Worm (Caenorhabditis elegans) whole organism, L1 larva: Measurements from ENCODE around the gene R07E5.15.

ENCODE experiments used
- C04F5.9 ChIP-seq: sonication (generic microtip); optimal IDR thresholded peaks from 2 replicates; lab custom pipeline; 2016; ENCODE audit warnings: missing genetic modification characterization, missing compliant biosample characterization
- C34B4.2 ChIP-seq: sonication (generic microtip); optimal IDR thresholded peaks from 2 replicates; lab custom pipeline; 2017; ENCODE audit warnings: mild to moderate bottlenecking, missing genetic modification characterization, missing compliant biosample characterization
- alr-1 ChIP-seq: fragments of 200-800 bp; sonication (Bioruptor generic); optimal IDR thresholded peaks from 2 replicates; lab custom pipeline; 2018; ENCODE audit warnings: borderline replicate concordance, mild to moderate bottlenecking, missing genetic modification characterization, missing compliant biosample characterization
- ceh-82 ChIP-seq, 3 experiments: fragments of 150-350 bp in 1 of 3; sonication (generic microtip) in 2 of 3; optimal IDR thresholded peaks; 2 replicates each; lab custom pipeline; 2014 to 2017; ENCODE audit warnings: missing biosample characterization in 3 of 3, missing genetic modification characterization in 3 of 3
- ceh-90 ChIP-seq: sonication (generic microtip); optimal IDR thresholded peaks from 2 replicates; lab custom pipeline; 2016; ENCODE audit warnings: missing genetic modification characterization, missing compliant biosample characterization
- dpl-1 ChIP-seq, 3 experiments: fragments of 150-350 bp in 2 of 3; sonication (generic microtip) in 1 of 3; optimal IDR thresholded peaks; 2 replicates each; lab custom pipeline; 2014 to 2017; ENCODE audit warnings: missing biosample characterization in 3 of 3, missing genetic modification characterization in 3 of 3, missing genetic modification reagents in 3 of 3
- dsc-1 ChIP-seq: sonication (generic microtip); optimal IDR thresholded peaks from 2 replicates; lab custom pipeline; 2016; ENCODE audit warnings: mild to moderate bottlenecking, missing genetic modification characterization, missing compliant biosample characterization
- efl-1 ChIP-seq, 4 experiments: fragments of 150-350 bp; optimal IDR thresholded peaks in 3 of 4; peaks in 1 of 4; 1 replicate in 1 of 4; 2 replicates in 3 of 4; lab custom pipeline; 2014; ENCODE audit warnings: missing biosample characterization in 2 of 4, missing genetic modification characterization in 2 of 4, missing genetic modification reagents in 2 of 4
- efl-3 ChIP-seq: fragments of 200-800 bp; sonication (Bioruptor generic); optimal IDR thresholded peaks from 2 replicates; lab custom pipeline; 2018; ENCODE audit warnings: mild to moderate bottlenecking, missing genetic modification characterization, missing compliant biosample characterization
- egl-13 ChIP-seq: sonication (generic microtip); optimal IDR thresholded peaks from 2 replicates; lab custom pipeline; 2016; ENCODE audit warnings: missing genotype, missing genetic modification reagents, missing genetic modification characterization, missing compliant biosample characterization
- egl-27 ChIP-seq, 2 experiments: fragments of 150-350 bp in 1 of 2; sonication (generic microtip); optimal IDR thresholded peaks; 3 replicates each; lab custom pipeline; 2017 to 2018; ENCODE audit warnings: missing biosample characterization in 2 of 2, missing genetic modification characterization in 2 of 2, missing genetic modification reagents in 2 of 2
- fkh-10 ChIP-seq: sonication (generic microtip); optimal IDR thresholded peaks from 2 replicates; lab custom pipeline; 2017; ENCODE audit warnings: missing biosample characterization, missing genetic modification reagents, missing genetic modification characterization
- fkh-8 ChIP-seq: sonication (generic microtip); optimal IDR thresholded peaks from 2 replicates; lab custom pipeline; 2016; ENCODE audit warnings: mild to moderate bottlenecking, missing genetic modification characterization, missing compliant biosample characterization
- hlh-17 ChIP-seq: fragments of 200-800 bp; sonication (Bioruptor generic); optimal IDR thresholded peaks from 2 replicates; lab custom pipeline; 2018; ENCODE audit warnings: missing genetic modification characterization, mild to moderate bottlenecking, missing compliant biosample characterization, moderate library complexity, borderline replicate concordance
- hlh-4 ChIP-seq: sonication (generic microtip); optimal IDR thresholded peaks from 2 replicates; lab custom pipeline; 2016; ENCODE audit warnings: mild to moderate bottlenecking, missing genetic modification characterization, missing compliant biosample characterization
- hpl-2 ChIP-seq: fragments of 150-350 bp; optimal IDR thresholded peaks from 2 replicates; lab custom pipeline; 2014; ENCODE audit warnings: missing biosample characterization, missing genetic modification reagents, missing genetic modification characterization
- irx-1 ChIP-seq: sonication (generic microtip); optimal IDR thresholded peaks from 2 replicates; lab custom pipeline; 2016; ENCODE audit warnings: missing genetic modification characterization, missing compliant biosample characterization
- isw-1 ChIP-seq: fragments of 200-800 bp; sonication (Bioruptor generic); IDR thresholded peaks from 2 replicates; pipeline ENCODE4 v1.3.6; 2022; ENCODE audit warnings: missing genetic modification characterization, missing compliant biosample characterization
- lin-14 ChIP-seq: fragments of 200-800 bp; sonication (Bioruptor generic); optimal IDR thresholded peaks from 2 replicates; lab custom pipeline; 2018; ENCODE audit warnings: mild to moderate bottlenecking, missing genetic modification characterization, moderate library complexity, missing compliant biosample characterization
- lin-35 ChIP-seq, 2 experiments: fragments of 150-350 bp; optimal IDR thresholded peaks; 2 replicates each; lab custom pipeline; 2014; ENCODE audit warnings: missing biosample characterization in 2 of 2, missing genetic modification characterization in 2 of 2, missing genetic modification reagents in 2 of 2
- lir-3 ChIP-seq: sonication (generic microtip); optimal IDR thresholded peaks from 2 replicates; lab custom pipeline; 2016; ENCODE audit warnings: mild to moderate bottlenecking, missing genetic modification characterization, moderate library complexity, missing compliant biosample characterization; ENCODE audit not compliant: poor library complexity
- lsy-2 ChIP-seq, 2 experiments: fragments of 150-350 bp; optimal IDR thresholded peaks; 2 replicates each; lab custom pipeline; 2014; ENCODE audit warnings: missing biosample characterization in 2 of 2, missing genetic modification characterization in 2 of 2
- nhr-12 ChIP-seq: sonication (generic microtip); optimal IDR thresholded peaks from 2 replicates; lab custom pipeline; 2017; ENCODE audit warnings: missing biosample characterization, missing genetic modification characterization
- nhr-20 ChIP-seq: sonication (generic microtip); optimal IDR thresholded peaks from 2 replicates; lab custom pipeline; 2016; ENCODE audit warnings: mild to moderate bottlenecking, missing genetic modification characterization, missing compliant biosample characterization
- nhr-237 ChIP-seq: fragments of 150-350 bp; optimal IDR thresholded peaks from 2 replicates; lab custom pipeline; 2014; ENCODE audit warnings: missing biosample characterization, missing genetic modification characterization
- nhr-47 ChIP-seq: sonication (generic microtip); optimal IDR thresholded peaks from 2 replicates; lab custom pipeline; 2016; ENCODE audit warnings: mild to moderate bottlenecking, missing genetic modification characterization, moderate library complexity, missing compliant biosample characterization
- nhr-77 ChIP-seq: fragments of 150-350 bp; optimal IDR thresholded peaks from 2 replicates; lab custom pipeline; 2014; ENCODE audit warnings: missing biosample characterization, missing genetic modification characterization
- nhr-85 ChIP-seq: sonication (generic microtip); peaks from one replicate; lab custom pipeline; 2016; ENCODE audit warnings: missing genetic modification characterization, inconsistent platforms, missing compliant biosample characterization
- pag-3 ChIP-seq: sonication (generic microtip); optimal IDR thresholded peaks from 2 replicates; lab custom pipeline; 2017; ENCODE audit warnings: missing genetic modification characterization, mild to moderate bottlenecking, missing compliant biosample characterization, antibody characterized with exemption, borderline replicate concordance; ENCODE audit not compliant: insufficient read depth
- pax-3 ChIP-seq: fragments of 200-800 bp; sonication (Bioruptor generic); optimal IDR thresholded peaks from 2 replicates; lab custom pipeline; 2018; ENCODE audit warnings: mild to moderate bottlenecking, missing genetic modification characterization, moderate library complexity, missing compliant biosample characterization
- pqm-1 ChIP-seq: sonication (generic microtip); optimal IDR thresholded peaks from 3 replicates; lab custom pipeline; 2017; ENCODE audit warnings: missing biosample characterization, missing genetic modification characterization
- rnt-1 ChIP-seq: sonication (generic microtip); optimal IDR thresholded peaks from 2 replicates; lab custom pipeline; 2016; ENCODE audit warnings: mild to moderate bottlenecking, missing genetic modification characterization, moderate library complexity, missing compliant biosample characterization
- skn-1 ChIP-seq: fragments of 150-350 bp; optimal IDR thresholded peaks from 2 replicates; lab custom pipeline; 2014; ENCODE audit warnings: missing biosample characterization, missing genetic modification characterization
- snu-23 ChIP-seq: sonication (generic microtip); optimal IDR thresholded peaks from 2 replicates; lab custom pipeline; 2016; ENCODE audit warnings: missing genetic modification characterization, missing compliant biosample characterization
- sup-37 ChIP-seq: fragments of 200-800 bp; sonication (Bioruptor generic); optimal IDR thresholded peaks from 2 replicates; lab custom pipeline; 2018; ENCODE audit warnings: mild to moderate bottlenecking, missing genetic modification characterization, missing compliant biosample characterization
- swsn-7 ChIP-seq: sonication (generic microtip); optimal IDR thresholded peaks from 2 replicates; lab custom pipeline; 2016; ENCODE audit warnings: missing genetic modification characterization, missing compliant biosample characterization
- tbx-2 ChIP-seq: sonication (generic microtip); optimal IDR thresholded peaks from 2 replicates; lab custom pipeline; 2016; ENCODE audit warnings: missing genetic modification characterization, missing compliant biosample characterization
- unc-30 ChIP-seq: sonication (generic microtip); optimal IDR thresholded peaks from 2 replicates; lab custom pipeline; 2017; ENCODE audit warnings: missing biosample characterization, missing genetic modification characterization
- unc-98 ChIP-seq: fragments of 200-800 bp; sonication (Bioruptor generic); IDR thresholded peaks from 2 replicates; pipeline ENCODE4 v1.3.6; 2022; ENCODE audit warnings: missing genetic modification characterization, missing compliant biosample characterization
- vab-15 ChIP-seq: sonication (generic microtip); optimal IDR thresholded peaks from 2 replicates; lab custom pipeline; 2017; ENCODE audit warnings: missing genotype, mild to moderate bottlenecking, missing genetic modification characterization, missing compliant biosample characterization
- ztf-11 ChIP-seq, 2 experiments: sonication (generic microtip); optimal IDR thresholded peaks; 2 replicates each; lab custom pipeline; 2016 to 2017; ENCODE audit warnings: missing genetic modification characterization in 2 of 2, missing biosample characterization in 1 of 2, missing compliant biosample characterization in 1 of 2
- ztf-4 ChIP-seq: fragments of 150-350 bp; optimal IDR thresholded peaks from 2 replicates; lab custom pipeline; 2014; ENCODE audit warnings: missing biosample characterization, missing genetic modification characterization

Gene R07E5.15

ce11 chrIII:4414041-4414440, 12.8 kb downstream of the R07E5.15 start (continued):
- TF ChIP-seq lin-14 (GFP tag; lab: Kevin White, UChicago) (peak; percentile 67), swsn-7 (tag; lab: Kevin White, UChicago) (peak; percentile 65), rnt-1 (peak; percentile 23), irx-1 (tag; lab: Kevin White, UChicago) (peak; percentile 33), skn-1 (tag; lab: Kevin White, UChicago) (peak; percentile 33), isw-1 (peak; percentile 41), nhr-20 (peak; percentile 52)

DNA sequence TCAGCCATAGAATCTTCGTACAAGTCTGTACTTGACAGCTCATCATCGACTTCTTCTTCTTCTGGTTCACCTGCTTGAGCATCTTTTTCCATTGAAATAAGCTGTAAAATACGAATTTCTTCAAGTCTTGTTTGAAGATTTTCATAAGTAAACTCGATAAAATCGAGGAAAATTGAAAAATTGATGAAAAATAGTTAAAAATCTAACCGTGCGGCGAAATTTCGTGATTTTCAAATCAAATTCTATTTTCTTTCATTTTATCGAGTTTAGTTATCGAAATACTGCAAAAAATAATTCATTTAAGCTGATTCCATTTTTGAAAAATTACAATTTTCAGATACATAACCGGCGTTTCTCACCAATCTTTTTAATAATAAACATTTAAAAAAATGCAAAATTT, 13.9 kb downstream of the R07E5.15 start, which contains the start of gene R07E5.11:
TSS of gene R07E5.11 (minus strand) at position 101 of the 400 bp plus-strand sequence.
- TF ChIP-seq fkh-10 (GFP tag; lab: Kevin White, UChicago): no peak
- no peak for TF ChIP-seq hlh-4 (tag; lab: Kevin White, UChicago)
- TF ChIP-seq hpl-2 (GFP tag; lab: Kevin White, UChicago): no peak
- TF ChIP-seq hlh-17 (GFP tag; lab: Kevin White, UChicago): no peak
- no peak for TF ChIP-seq ztf-11 (tag; optimal IDR thresholded peaks at IDR 0.05; lab: Kevin White, UChicago)
- no peak for TF ChIP-seq unc-98
- no peak for TF ChIP-seq efl-3 (GFP tag; lab: Kevin White, UChicago)
- no peak for TF ChIP-seq nhr-77 (tag; lab: Kevin White, UChicago)
- TF ChIP-seq ceh-90 (tag; lab: Kevin White, UChicago): no peak
- no peak for TF ChIP-seq nhr-85 (tag; lab: Kevin White, UChicago)
- TF ChIP-seq C34B4.2 (tag; lab: Kevin White, UChicago): no peak

DNA sequence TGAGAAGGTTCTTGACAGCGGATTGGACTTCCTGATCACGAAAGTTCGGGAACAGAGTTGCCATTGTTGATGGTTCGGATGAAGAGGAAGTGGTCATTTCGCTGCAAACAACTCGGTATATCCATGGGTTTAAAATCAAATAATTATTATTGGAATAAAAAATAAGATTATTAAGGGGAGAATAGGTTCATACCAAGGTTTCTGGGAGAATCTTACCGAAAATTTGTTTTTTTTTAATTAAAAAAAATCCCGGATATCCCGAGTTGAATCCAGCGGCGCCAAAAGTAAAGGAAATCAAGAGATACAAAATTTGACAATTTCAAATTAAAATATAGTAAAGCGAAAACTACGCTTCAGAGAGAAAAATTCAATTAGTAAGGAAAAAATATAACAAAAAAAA, 16.7 kb downstream of the R07E5.15 start, which contains the start of the genes R07E5.19 and pdcd-2:
TSS of gene R07E5.19 (minus strand) at position 101 of the 400 bp plus-strand sequence.
TSS of gene pdcd-2 (minus strand) at position 102 of the 400 bp plus-strand sequence.
- TF ChIP-seq pqm-1 (no peak), efl-1 (optimal IDR thresholded peaks at IDR 0.05; lab: Kevin White, UChicago) (no peak), efl-1 (GFP tag; optimal IDR thresholded peaks at IDR 0.05 in 1 of 2; lab: Kevin White, UChicago) (peak in 1 of 2 experiments; percentile 14)

DNA sequence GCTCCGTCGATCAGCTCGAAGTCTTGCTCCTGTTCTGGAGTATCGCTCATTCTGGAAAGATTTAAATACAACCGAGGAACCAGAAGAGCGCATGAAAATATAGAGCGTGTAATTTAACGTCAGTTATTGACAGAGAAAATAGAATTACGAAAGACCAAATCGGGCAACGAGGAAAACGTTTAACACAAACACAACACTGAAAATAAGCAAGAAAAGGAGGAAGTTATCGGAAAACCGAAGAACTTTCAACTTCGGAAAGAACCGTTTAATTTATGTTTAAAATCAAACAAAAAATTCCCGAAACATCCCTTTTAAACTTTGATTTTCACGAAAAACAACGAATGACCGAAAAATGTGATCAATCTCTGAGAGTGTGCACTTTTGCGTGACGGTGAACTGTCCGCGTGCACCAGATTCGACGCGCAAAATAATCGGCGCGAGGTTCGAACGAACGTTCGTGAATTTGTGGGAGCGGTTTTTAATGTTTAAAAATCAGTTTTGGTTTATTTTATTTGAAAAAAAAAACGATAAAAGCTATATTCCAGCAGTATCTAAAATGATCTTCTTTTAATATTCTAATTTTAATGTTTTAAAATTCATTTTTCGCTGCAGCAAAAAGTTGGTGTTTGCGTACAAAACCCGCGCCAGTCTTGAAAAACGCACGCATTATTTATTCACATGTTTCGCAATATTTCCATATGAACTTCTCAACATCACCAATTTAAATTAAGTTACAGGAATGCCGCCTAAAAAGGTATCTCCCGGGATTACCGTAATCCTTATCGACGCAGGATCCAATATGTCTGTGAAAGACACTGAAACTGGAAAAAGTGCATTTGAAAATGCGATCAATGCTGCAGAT, 18.1 kb downstream of the R07E5.15 start, which contains the start of the genes R07E5.7 and cku-80:
TSS of gene R07E5.7 (minus strand) at position 51 of the 862 bp plus-strand sequence.
TSS of gene cku-80 (plus strand) at position 732 of the 862 bp plus-strand sequence.
- peak; percentile 73 for TF ChIP-seq nhr-47 (tag; lab: Kevin White, UChicago)
- peak; percentile 40 for TF ChIP-seq dsc-1 (tag; lab: Kevin White, UChicago)
- peak; percentile 53 for TF ChIP-seq tbx-2 (tag; lab: Kevin White, UChicago)
- no peak for TF ChIP-seq alr-1 (tag; lab: Kevin White, UChicago)
- TF ChIP-seq fkh-8 (tag; lab: Kevin White, UChicago): peak; percentile 30
- TF ChIP-seq vab-15 (tag; lab: Kevin White, UChicago): no peak
- TF ChIP-seq egl-27 (tag; optimal IDR thresholded peaks at IDR 0.05; lab: Kevin White, UChicago): no peak
- TF ChIP-seq nhr-237 (tag; lab: Kevin White, UChicago): no peak
- TF ChIP-seq egl-13 (tag; lab: Kevin White, UChicago): no peak
- TF ChIP-seq pqm-1: no peak
- TF ChIP-seq nhr-77 (tag; lab: Kevin White, UChicago): peak; percentile 24
- TF ChIP-seq pax-3: no peak
- peak; percentile 74 to 78 for TF ChIP-seq lsy-2 (tag; optimal IDR thresholded peaks at IDR 0.05; lab: Kevin White, UChicago)
- TF ChIP-seq ztf-4 (tag; lab: Kevin White, UChicago): no peak
- no peak for TF ChIP-seq pag-3
- no peak for TF ChIP-seq nhr-12 (tag; lab: Kevin White, UChicago)
- no peak for TF ChIP-seq unc-30 (tag; lab: Kevin White, UChicago)
- TF ChIP-seq snu-23: peak; percentile 84
- peak; percentile 75 for TF ChIP-seq nhr-85 (tag; lab: Kevin White, UChicago)
- TF ChIP-seq sup-37 (GFP tag; lab: Kevin White, UChicago): no peak
- peak; percentile 84 to 95 for TF ChIP-seq lin-35 (GFP tag; optimal IDR thresholded peaks at IDR 0.05; lab: Kevin White, UChicago)
- peak; percentile 31 for TF ChIP-seq C04F5.9
- TF ChIP-seq ceh-82 (tag; optimal IDR thresholded peaks at IDR 0.05; lab: Kevin White, UChicago): peak; percentile 6 to 68 (median 58)
- TF ChIP-seq isw-1: peak; percentile 39; the same call in 1 of the 2 replicates
- TF ChIP-seq nhr-20: peak; percentile 70
- peak in 1 of 2 experiments; percentile 28 for TF ChIP-seq ztf-11 (tag; optimal IDR thresholded peaks at IDR 0.05; lab: Kevin White, UChicago)
- TF ChIP-seq dpl-1 (GFP tag; optimal IDR thresholded peaks at IDR 0.05; lab: Kevin White, UChicago): peak; percentile 86 to 91 (median 90)
- TF ChIP-seq unc-98: no peak
- no peak for TF ChIP-seq lir-3
